Worm (Caenorhabditis elegans) whole organism, young adult: Measurements from ENCODE around the gene T25D10.4.

Experiments used
- C06A6.2 ChIP-seq: fragments of 200-800 bp; sonication (Bioruptor generic); conservative IDR thresholded peaks from 2 replicates; pipeline ENCODE4 v1.3.6; 2022; ENCODE audit warnings: missing genetic modification characterization, missing compliant biosample characterization
- D2030.7 ChIP-seq: fragments of 200-800 bp; sonication (Bioruptor generic); IDR thresholded peaks from 2 replicates; pipeline ENCODE4 v1.3.6; 2022; ENCODE audit warnings: missing genetic modification reagents, missing genetic modification characterization, missing compliant biosample characterization
- F39B2.1 ChIP-seq: fragments of 200-800 bp; sonication (Bioruptor generic); IDR thresholded peaks from 2 replicates; pipeline ENCODE4 v1.3.6; 2022; ENCODE audit warnings: missing genetic modification reagents, missing genetic modification characterization, missing compliant biosample characterization
- F49E8.2 ChIP-seq: sonication (generic microtip); optimal IDR thresholded peaks from 3 replicates; lab custom pipeline; 2017; ENCODE audit warnings: missing genetic modification characterization, mild to moderate bottlenecking, missing compliant biosample characterization, antibody characterized with exemption, moderate library complexity; ENCODE audit not compliant: insufficient read depth
- F52B5.7 ChIP-seq: sonication (generic microtip); optimal IDR thresholded peaks from 2 replicates; lab custom pipeline; 2016; ENCODE audit warnings: mild to moderate bottlenecking, missing genetic modification characterization, missing compliant biosample characterization
- K12H6.12 ChIP-seq: fragments of 200-800 bp; sonication (Bioruptor generic); optimal IDR thresholded peaks from 2 replicates; lab custom pipeline; 2018; ENCODE audit warnings: mild to moderate bottlenecking, missing genetic modification characterization, missing compliant biosample characterization
- T07F8.4 ChIP-seq: sonication (generic microtip); optimal IDR thresholded peaks from 2 replicates; lab custom pipeline; 2016; ENCODE audit warnings: mild to moderate bottlenecking, missing genetic modification characterization, moderate library complexity, missing compliant biosample characterization
- Y56A3A.18 ChIP-seq: fragments of 200-800 bp; sonication (Bioruptor generic); IDR thresholded peaks from 2 replicates; pipeline ENCODE4 v1.3.6; 2022; ENCODE audit warnings: missing genetic modification reagents, missing genetic modification characterization, missing compliant biosample characterization
- Y67H2A.10 ChIP-seq: fragments of 200-800 bp; sonication (Bioruptor generic); conservative IDR thresholded peaks from 2 replicates; pipeline ENCODE4 v1.3.6; 2022; ENCODE audit warnings: missing genetic modification reagents, missing genetic modification characterization, missing compliant biosample characterization
- Y79H2A.3 ChIP-seq: fragments of 200-800 bp; sonication (Bioruptor generic); conservative IDR thresholded peaks from 2 replicates; pipeline ENCODE4 v1.3.6; 2022; ENCODE audit warnings: missing genetic modification reagents, missing genetic modification characterization, missing compliant biosample characterization
- akir-1 ChIP-seq: fragments of 200-800 bp; sonication (Bioruptor generic); optimal IDR thresholded peaks from 2 replicates; lab custom pipeline; 2018; ENCODE audit warnings: mild to moderate bottlenecking, missing genetic modification characterization, moderate library complexity, missing compliant biosample characterization
- aptf-2 ChIP-seq: fragments of 200-800 bp; sonication (Bioruptor generic); conservative IDR thresholded peaks from 2 replicates; pipeline ENCODE4 v1.3.6; 2022; ENCODE audit warnings: missing genetic modification reagents, missing genetic modification characterization, missing compliant biosample characterization
- attf-5 ChIP-seq: fragments of 200-800 bp; sonication (Bioruptor generic); optimal IDR thresholded peaks from 2 replicates; lab custom pipeline; 2018; ENCODE audit warnings: mild to moderate bottlenecking, missing genetic modification characterization, missing compliant biosample characterization
- attf-6 ChIP-seq: fragments of 200-800 bp; sonication (Bioruptor generic); IDR thresholded peaks from 2 replicates; pipeline ENCODE4 v1.3.6; 2022; ENCODE audit warnings: missing genetic modification reagents, missing genetic modification characterization, missing compliant biosample characterization
- cebp-1 ChIP-seq, 2 experiments: fragments of 200-800 bp in 1 of 2; sonication (Bioruptor generic) in 1 of 2; sonication (generic microtip) in 1 of 2; IDR thresholded peaks in 1 of 2; optimal IDR thresholded peaks in 1 of 2; 2 replicates each; pipeline versions ENCODE4 v1.3.6 to Lab custom; 2017 to 2022; ENCODE audit warnings: missing compliant biosample characterization in 2 of 2, missing genetic modification characterization in 2 of 2, mild to moderate bottlenecking in 1 of 2, missing genetic modification reagents in 1 of 2, moderate library complexity in 1 of 2
- ceh-100 ChIP-seq: fragments of 200-800 bp; sonication (Bioruptor generic); IDR thresholded peaks from 2 replicates; pipeline ENCODE4 v1.3.6; 2022; ENCODE audit warnings: missing genetic modification reagents, missing genetic modification characterization, missing compliant biosample characterization
- ceh-40 ChIP-seq: fragments of 200-800 bp; sonication (Bioruptor generic); IDR thresholded peaks from 2 replicates; pipeline ENCODE4 v1.3.6; 2022; ENCODE audit warnings: missing genetic modification characterization, missing compliant biosample characterization
- ceh-79 ChIP-seq: sonication (generic microtip); optimal IDR thresholded peaks from 2 replicates; lab custom pipeline; 2017; ENCODE audit warnings: mild to moderate bottlenecking, missing genetic modification characterization, missing compliant biosample characterization
- dox-1 ChIP-seq: fragments of 200-800 bp; sonication (Bioruptor generic); IDR thresholded peaks from 2 replicates; pipeline ENCODE4 v1.3.6; 2022; ENCODE audit warnings: missing genetic modification reagents, missing genetic modification characterization, missing compliant biosample characterization
- efl-1 ChIP-seq: fragments of 150-350 bp; optimal IDR thresholded peaks from 2 replicates; lab custom pipeline; 2014; ENCODE audit warnings: missing biosample characterization, missing genetic modification reagents, missing genetic modification characterization
- hlh-12 ChIP-seq: sonication (generic microtip); optimal IDR thresholded peaks from 2 replicates; lab custom pipeline; 2016; ENCODE audit warnings: missing genetic modification characterization, missing compliant biosample characterization
- hmg-1.2 ChIP-seq: fragments of 200-800 bp; sonication (Bioruptor generic); IDR thresholded peaks from 2 replicates; pipeline ENCODE4 v1.3.6; 2022; ENCODE audit warnings: missing genetic modification reagents, missing genetic modification characterization, missing compliant biosample characterization
- hmg-20 ChIP-seq: fragments of 200-800 bp; sonication (Bioruptor generic); IDR thresholded peaks from 2 replicates; pipeline ENCODE4 v1.3.6; 2022; ENCODE audit warnings: missing genetic modification reagents, missing genetic modification characterization, missing compliant biosample characterization
- hrde-1 ChIP-seq: sonication (generic microtip); optimal IDR thresholded peaks from 2 replicates; lab custom pipeline; 2016; ENCODE audit warnings: missing genetic modification characterization, mild to moderate bottlenecking, missing compliant biosample characterization, moderate library complexity, missing genotype, missing genetic modification reagents, borderline replicate concordance
- let-526 ChIP-seq: fragments of 200-800 bp; sonication (Bioruptor generic); IDR thresholded peaks from 2 replicates; pipeline ENCODE4 v1.3.6; 2022; ENCODE audit warnings: missing genetic modification reagents, missing genetic modification characterization, missing compliant biosample characterization
- lin-26 ChIP-seq: fragments of 200-800 bp; sonication (Bioruptor generic); IDR thresholded peaks from 2 replicates; pipeline ENCODE4 v1.3.6; 2022; ENCODE audit warnings: missing genetic modification reagents, missing genetic modification characterization, missing compliant biosample characterization
- lir-1 ChIP-seq: fragments of 200-800 bp; sonication (Bioruptor generic); conservative IDR thresholded peaks from 2 replicates; pipeline ENCODE4 v1.3.6; 2022; ENCODE audit warnings: missing genetic modification reagents, missing genetic modification characterization, missing compliant biosample characterization
- lsl-1 ChIP-seq: fragments of 200-800 bp; sonication (Bioruptor generic); optimal IDR thresholded peaks from 2 replicates; lab custom pipeline; 2018; ENCODE audit warnings: mild to moderate bottlenecking, missing genetic modification characterization, moderate library complexity, missing compliant biosample characterization
- madf-10 ChIP-seq: sonication (generic microtip); optimal IDR thresholded peaks from 2 replicates; lab custom pipeline; 2016; ENCODE audit warnings: mild to moderate bottlenecking, missing genetic modification characterization, missing compliant biosample characterization
- mcd-1 ChIP-seq: fragments of 200-800 bp; sonication (Bioruptor generic); IDR thresholded peaks from 2 replicates; pipeline ENCODE4 v1.3.6; 2022; ENCODE audit warnings: missing genetic modification reagents, missing genetic modification characterization, missing compliant biosample characterization
- mel-28 ChIP-seq: sonication (generic microtip); optimal IDR thresholded peaks from 2 replicates; lab custom pipeline; 2016; ENCODE audit warnings: borderline replicate concordance, mild to moderate bottlenecking, missing genetic modification characterization, missing compliant biosample characterization
- nfya-1 ChIP-seq: sonication (generic microtip); optimal IDR thresholded peaks from 2 replicates; lab custom pipeline; 2017; ENCODE audit warnings: antibody characterized with exemption, missing compliant biosample characterization, missing genetic modification characterization, borderline replicate concordance; ENCODE audit not compliant: insufficient read depth
- nfya-2 ChIP-seq: fragments of 200-800 bp; sonication (Bioruptor generic); IDR thresholded peaks from 2 replicates; pipeline ENCODE4 v1.3.6; 2022; ENCODE audit warnings: missing genetic modification reagents, missing genetic modification characterization, missing compliant biosample characterization
- nhr-179 ChIP-seq: sonication (generic microtip); optimal IDR thresholded peaks from 2 replicates; lab custom pipeline; 2016; ENCODE audit warnings: mild to moderate bottlenecking, missing genetic modification characterization, missing compliant biosample characterization
- nhr-27 ChIP-seq: fragments of 200-800 bp; sonication (Bioruptor generic); optimal IDR thresholded peaks from 2 replicates; lab custom pipeline; 2018; ENCODE audit warnings: mild to moderate bottlenecking, missing genetic modification characterization, moderate library complexity, missing compliant biosample characterization
- nhr-80 ChIP-seq: sonication (generic microtip); optimal IDR thresholded peaks from 2 replicates; lab custom pipeline; 2016; ENCODE audit warnings: missing genetic modification characterization, missing compliant biosample characterization
- nhr-90 ChIP-seq: sonication (generic microtip); optimal IDR thresholded peaks from 2 replicates; lab custom pipeline; 2016; ENCODE audit warnings: missing genotype, mild to moderate bottlenecking, missing genetic modification characterization, missing compliant biosample characterization
- pha-4 ChIP-seq: fragments of 150-350 bp; sonication (generic microtip); optimal IDR thresholded peaks from 2 replicates; lab custom pipeline; 2014; ENCODE audit warnings: missing biosample characterization, missing genetic modification reagents, missing genetic modification characterization
- rpc-1 ChIP-seq, 2 experiments: fragments of 150-350 bp in 1 of 2; sonication (generic microtip) in 1 of 2; optimal IDR thresholded peaks; 2 replicates each; lab custom pipeline; 2014 to 2018; ENCODE audit warnings: missing biosample characterization in 1 of 2, missing genetic modification characterization in 1 of 2, missing genetic modification reagents in 1 of 2, missing genotype in 1 of 2
- sea-2 ChIP-seq: fragments of 200-800 bp; sonication (Bioruptor generic); IDR thresholded peaks from 2 replicates; pipeline ENCODE4 v1.3.6; 2022; ENCODE audit warnings: missing genetic modification characterization, missing compliant biosample characterization
- snpc-1.3 ChIP-seq: sonication (generic microtip); optimal IDR thresholded peaks from 2 replicates; lab custom pipeline; 2017; ENCODE audit warnings: missing genetic modification characterization, mild to moderate bottlenecking, missing compliant biosample characterization, antibody characterized with exemption, moderate library complexity, missing genotype, missing genetic modification reagents; ENCODE audit not compliant: insufficient read depth
- somi-1 ChIP-seq: fragments of 200-800 bp; sonication (Bioruptor generic); optimal IDR thresholded peaks from 2 replicates; lab custom pipeline; 2018; ENCODE audit warnings: mild to moderate bottlenecking, missing genetic modification characterization, missing compliant biosample characterization
- zfh-2 ChIP-seq: fragments of 200-800 bp; sonication (Bioruptor generic); conservative IDR thresholded peaks from 2 replicates; pipeline ENCODE4 v1.3.6; 2022; ENCODE audit warnings: missing genetic modification reagents, missing genetic modification characterization, missing compliant biosample characterization
- zim-3 ChIP-seq: sonication (generic microtip); optimal IDR thresholded peaks from 2 replicates; lab custom pipeline; 2017; ENCODE audit warnings: mild to moderate bottlenecking, missing genetic modification characterization, moderate library complexity, missing compliant biosample characterization
- ztf-25 ChIP-seq: fragments of 200-800 bp; sonication (Bioruptor generic); IDR thresholded peaks from 2 replicates; pipeline ENCODE4 v1.3.6; 2022; ENCODE audit warnings: missing genetic modification reagents, missing genetic modification characterization, missing compliant biosample characterization
- ztf-3 ChIP-seq: fragments of 200-800 bp; sonication (Bioruptor generic); optimal IDR thresholded peaks from 2 replicates; lab custom pipeline; 2018; ENCODE audit warnings: mild to moderate bottlenecking, missing genetic modification characterization, missing compliant biosample characterization
- ztf-6 ChIP-seq: fragments of 200-800 bp; sonication (Bioruptor generic); IDR thresholded peaks from 2 replicates; pipeline ENCODE4 v1.3.6; 2022; ENCODE audit warnings: missing genetic modification reagents, missing genetic modification characterization, missing compliant biosample characterization

T25D10.4 gene

DNA sequence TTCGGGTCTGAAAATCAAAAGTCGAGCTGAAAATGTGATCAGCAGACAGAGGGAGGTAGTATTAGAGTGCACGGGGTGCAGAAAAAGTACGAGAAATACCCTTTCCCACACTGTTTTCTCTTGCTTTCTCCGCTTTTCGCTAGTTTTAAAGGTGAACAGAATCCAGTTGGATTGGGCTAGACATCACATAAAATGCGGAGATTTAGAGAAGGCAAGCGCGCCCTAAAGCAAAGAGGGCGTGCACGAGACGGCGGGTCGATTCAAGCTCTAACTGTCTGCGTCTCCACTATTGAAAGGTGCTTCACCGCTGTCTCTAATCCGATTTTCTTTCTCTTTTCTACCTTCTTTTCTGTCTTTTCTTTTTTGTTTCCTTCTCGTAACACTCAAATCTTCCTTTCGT is 40.0 kb downstream of the T25D10.4 start (continued):
- TF ChIP-seq dox-1 (GFP tag; lab: Robert Waterston, UW): peak; percentile 94
- TF ChIP-seq F39B2.1: no peak
- TF ChIP-seq hlh-12 (tag; lab: Kevin White, UChicago): no peak
- TF ChIP-seq mcd-1 (GFP tag; lab: Robert Waterston, UW): peak; percentile 95
- peak; percentile 75 for TF ChIP-seq lsl-1 (GFP tag; lab: Kevin White, UChicago)
- TF ChIP-seq Y56A3A.18 (GFP tag; lab: Robert Waterston, UW): no peak
- no peak for TF ChIP-seq ztf-25 (GFP tag; lab: Robert Waterston, UW)
- TF ChIP-seq nfya-2 (GFP tag; lab: Robert Waterston, UW): no peak
- no peak for TF ChIP-seq cebp-1 (GFP tag; IDR thresholded peaks at IDR 0.05; lab: Robert Waterston, UW)
- TF ChIP-seq cebp-1 (tag; optimal IDR thresholded peaks at IDR 0.05; lab: Kevin White, UChicago): peak; percentile 77
- TF ChIP-seq aptf-2 (GFP tag; lab: Robert Waterston, UW): no peak
- no peak for TF ChIP-seq lin-26 (GFP tag; lab: Robert Waterston, UW)
- peak; percentile 95 for TF ChIP-seq attf-5 (GFP tag; lab: Kevin White, UChicago)
- peak; percentile 85 for TF ChIP-seq D2030.7 (GFP tag; lab: Robert Waterston, UW)
- peak; percentile 38 for TF ChIP-seq snpc-1.3
- TF ChIP-seq madf-10 (tag; lab: Kevin White, UChicago): no peak
- no peak for TF ChIP-seq ztf-3 (GFP tag; lab: Kevin White, UChicago)
- 0 out of 2 replicates have a peak, but pooled peaks have one; percentile 25 for TF ChIP-seq attf-6
- TF ChIP-seq mel-28 (tag; lab: Kevin White, UChicago): no peak
- TF ChIP-seq T07F8.4: no peak
- no peak for TF ChIP-seq ztf-6 (GFP tag; lab: Robert Waterston, UW)
- TF ChIP-seq ceh-100 (GFP tag; lab: Robert Waterston, UW): peak; percentile 66
- no peak for TF ChIP-seq ceh-40
- TF ChIP-seq nhr-27: no peak
- no peak for TF ChIP-seq pha-4
- peak; percentile 67 for TF ChIP-seq somi-1 (GFP tag; lab: Kevin White, UChicago)
- no peak for TF ChIP-seq let-526 (GFP tag; lab: Robert Waterston, UW)
- TF ChIP-seq nhr-90 (tag; lab: Kevin White, UChicago): no peak
- no peak for TF ChIP-seq nfya-1
- peak; percentile 97 for TF ChIP-seq hmg-1.2 (GFP tag; lab: Robert Waterston, UW)
- peak; percentile 67; the same call in 1 of the 2 replicates for TF ChIP-seq lir-1 (GFP tag; lab: Robert Waterston, UW)
- no peak for TF ChIP-seq ceh-79 (tag; lab: Kevin White, UChicago)
- TF ChIP-seq Y79H2A.3 (GFP tag; lab: Robert Waterston, UW): no peak
- peak; percentile 89 for TF ChIP-seq F49E8.2 (tag; lab: Kevin White, UChicago)
- no peak for TF ChIP-seq hrde-1 (tag; lab: Kevin White, UChicago)
- peak; percentile 57 for TF ChIP-seq efl-1
- peak; percentile 79 for TF ChIP-seq nhr-80 (tag; lab: Kevin White, UChicago)
- TF ChIP-seq zfh-2 (GFP tag; lab: Robert Waterston, UW): peak; percentile 89
- no peak for TF ChIP-seq nhr-179 (tag; lab: Kevin White, UChicago)
- TF ChIP-seq akir-1: no peak
- no peak for TF ChIP-seq rpc-1 (optimal IDR thresholded peaks at IDR 0.05; lab: Kevin White, UChicago)
- TF ChIP-seq rpc-1 (tag; optimal IDR thresholded peaks at IDR 0.05; lab: Kevin White, UChicago): no peak
- TF ChIP-seq K12H6.12 (tag; lab: Kevin White, UChicago): peak; percentile 68
- TF ChIP-seq F52B5.7: no peak
- TF ChIP-seq C06A6.2 (GFP tag; lab: Robert Waterston, UW): 0 out of 2 replicates have a peak, but pooled peaks have one; percentile 18
- TF ChIP-seq zim-3: no peak
- no peak for TF ChIP-seq hmg-20 (GFP tag; lab: Robert Waterston, UW)
- no peak for TF ChIP-seq sea-2
- TF ChIP-seq Y67H2A.10 (GFP tag; lab: Robert Waterston, UW): peak; percentile 57; the same call in 1 of the 2 replicates
